Fruit fly (Drosophila melanogaster) whole organism, pupa: Measurements from ENCODE around the gene Mnn1.

Experiments
- CG10348 ChIP-seq: fragments of 200-800 bp; sonication (Bioruptor generic); IDR thresholded peaks from 2 replicates; pipeline ENCODE4 v1.3.6; 2022; ENCODE audit warnings: missing biosample characterization, missing genetic modification characterization
- CG12605 ChIP-seq: fragments of 200-800 bp; sonication (Bioruptor generic); IDR thresholded peaks from 2 replicates; pipeline ENCODE4 v1.3.6; 2022; ENCODE audit warnings: missing biosample characterization, missing genetic modification characterization
- CG13204 ChIP-seq: fragments of 200-800 bp; sonication (Bioruptor generic); optimal IDR thresholded peaks from 2 replicates; lab custom pipeline; 2018; ENCODE audit warnings: missing biosample characterization, mild to moderate bottlenecking, missing genetic modification characterization, moderate library complexity
- CG14655 ChIP-seq: fragments of 200-800 bp; sonication (Bioruptor generic); optimal IDR thresholded peaks from 3 replicates; lab custom pipeline; 2017; ENCODE audit warnings: mild to moderate bottlenecking, missing biosample characterization, missing genetic modification reagents, missing genetic modification characterization
- CG15710 ChIP-seq: fragments of 200-800 bp; sonication (Bioruptor generic); optimal IDR thresholded peaks from 2 replicates; lab custom pipeline; 2018; ENCODE audit warnings: missing biosample characterization, mild to moderate bottlenecking, missing genetic modification characterization, moderate library complexity
- CG17806 ChIP-seq: fragments of 200-800 bp; sonication (Bioruptor generic); optimal IDR thresholded peaks from 2 replicates; lab custom pipeline; 2018; ENCODE audit warnings: missing biosample characterization, mild to moderate bottlenecking, missing genetic modification characterization, moderate library complexity
- CG32121 ChIP-seq: fragments of 200-800 bp; sonication (Bioruptor generic); IDR thresholded peaks from 2 replicates; pipeline ENCODE4 v1.3.6; 2022; ENCODE audit warnings: missing biosample characterization, missing genetic modification characterization
- CG34367 ChIP-seq: fragments of 200-800 bp; sonication (Bioruptor generic); optimal IDR thresholded peaks from 2 replicates; lab custom pipeline; 2018; ENCODE audit warnings: missing biosample characterization, mild to moderate bottlenecking, missing genetic modification characterization
- CG4496 ChIP-seq: fragments of 200-800 bp; sonication (Bioruptor generic); IDR thresholded peaks from 3 replicates; pipeline ENCODE4 v1.3.6; 2022; ENCODE audit warnings: missing biosample characterization, missing genetic modification characterization
- CG8159 ChIP-seq: fragments of 200-800 bp; sonication (Bioruptor generic); optimal IDR thresholded peaks from 3 replicates; lab custom pipeline; 2018; ENCODE audit warnings: missing biosample characterization, mild to moderate bottlenecking, missing genetic modification characterization, moderate library complexity
- CG8301 ChIP-seq: fragments of 200-800 bp; sonication (Bioruptor generic); optimal IDR thresholded peaks from 2 replicates; lab custom pipeline; 2018; ENCODE audit warnings: missing biosample characterization, mild to moderate bottlenecking, missing genetic modification characterization
- CG9948 ChIP-seq: fragments of 200-800 bp; sonication (Bioruptor generic); optimal IDR thresholded peaks from 2 replicates; lab custom pipeline; 2018; ENCODE audit warnings: missing biosample characterization, mild to moderate bottlenecking, missing genetic modification characterization, moderate library complexity
- D1 ChIP-seq: fragments of 200-800 bp; sonication (Bioruptor generic); optimal IDR thresholded peaks from 2 replicates; lab custom pipeline; 2018; ENCODE audit warnings: missing biosample characterization, mild to moderate bottlenecking, missing genetic modification characterization, moderate library complexity
- EcR ChIP-seq: fragments of 200-800 bp; sonication (Bioruptor generic); optimal IDR thresholded peaks from 3 replicates; lab custom pipeline; 2019; ENCODE audit warnings: missing biosample characterization, missing genetic modification characterization, mild to moderate bottlenecking, moderate library complexity, missing genetic modification reagents
- Ets98B ChIP-seq: fragments of 200-800 bp; sonication (Bioruptor generic); IDR thresholded peaks from 2 replicates; pipeline ENCODE4 v1.3.6; 2022; ENCODE audit warnings: missing biosample characterization, missing genetic modification characterization
- Pif1A ChIP-seq: fragments of 200-800 bp; sonication (Bioruptor generic); optimal IDR thresholded peaks from 3 replicates; lab custom pipeline; 2016; ENCODE audit warnings: missing biosample characterization, missing genetic modification characterization
- Pif1B ChIP-seq: fragments of 200-800 bp; sonication (Bioruptor generic); optimal IDR thresholded peaks from 3 replicates; lab custom pipeline; 2016; ENCODE audit warnings: missing biosample characterization, missing genetic modification characterization
- Snoo ChIP-seq: fragments of 200-800 bp; sonication (Bioruptor generic); optimal IDR thresholded peaks from 3 replicates; lab custom pipeline; 2017; ENCODE audit warnings: missing biosample characterization, mild to moderate bottlenecking, missing genetic modification characterization, inconsistent platforms
- fd96Ca ChIP-seq: fragments of 200-800 bp; sonication (Bioruptor generic); IDR thresholded peaks from 3 replicates; pipeline ENCODE4 v1.3.6; 2022; ENCODE audit warnings: missing biosample characterization, missing genetic modification characterization
- gl ChIP-seq: fragments of 200-800 bp; sonication (Bioruptor generic); optimal IDR thresholded peaks from 2 replicates; lab custom pipeline; 2018; ENCODE audit warnings: missing biosample characterization, mild to moderate bottlenecking, missing genetic modification characterization
- rn ChIP-seq: fragments of 200-800 bp; sonication (Bioruptor generic); IDR thresholded peaks from 2 replicates; pipeline ENCODE4 v1.3.6; 2022; ENCODE audit warnings: missing biosample characterization, missing genetic modification characterization

Mnn1 gene

dm6 chr2L:7100830-7101229 lies 44.7 kb downstream of the Mnn1 start:
- TF ChIP-seq CG12605 (no peak), Pif1A (GFP tag; lab: Kevin White, UChicago) (peak; percentile 41), CG13204 (no peak), fd96Ca (GFP tag; lab: Robert Waterston, UW) (peak; percentile 49; the same call in 2 of the 3 replicates), CG32121 (GFP tag; lab: Robert Waterston, UW) (no peak), gl (tag; lab: Kevin White, UChicago) (no peak), Pif1B (GFP tag; lab: Kevin White, UChicago) (no peak), Snoo (tag; lab: Kevin White, UChicago) (no peak), CG17806 (peak; percentile 45), CG8301 (tag; lab: Kevin White, UChicago) (peak; percentile 33), EcR (GFP tag; lab: Kevin White, UChicago) (no peak), CG8159 (tag; lab: Kevin White, UChicago) (peak; percentile 56), Ets98B (GFP tag; lab: Robert Waterston, UW) (peak; percentile 15; the same call in 1 of the 2 replicates), CG15710 (tag; lab: Kevin White, UChicago) (peak; percentile 33), CG9948 (tag; lab: Kevin White, UChicago) (peak; percentile 8), CG14655 (GFP tag; lab: Kevin White, UChicago) (peak; percentile 54), CG4496 (GFP tag; lab: Robert Waterston, UW) (0 out of 3 replicates have a peak, but pooled peaks have one; percentile 9), D1 (tag; lab: Kevin White, UChicago) (no peak), CG34367 (tag; lab: Kevin White, UChicago) (no peak), rn (GFP tag; lab: Robert Waterston, UW) (no peak), CG10348 (GFP tag; lab: Robert Waterston, UW) (no peak)

- TF ChIP-seq gl (tag; lab: Kevin White, UChicago) (peak; percentile 33), CG34367 (tag; lab: Kevin White, UChicago) (peak; percentile 56), CG15710 (tag; lab: Kevin White, UChicago) (peak; percentile 75), CG17806 (peak; percentile 82), Snoo (tag; lab: Kevin White, UChicago) (peak; percentile 71), fd96Ca (GFP tag; lab: Robert Waterston, UW) (no peak), rn (GFP tag; lab: Robert Waterston, UW) (0 out of 2 replicates have a peak, but pooled peaks have one; percentile 23), CG14655 (GFP tag; lab: Kevin White, UChicago) (peak; percentile 70), CG8301 (tag; lab: Kevin White, UChicago) (peak; percentile 51), CG9948 (tag; lab: Kevin White, UChicago) (peak; percentile 76), CG32121 (GFP tag; lab: Robert Waterston, UW) (no peak), Pif1B (GFP tag; lab: Kevin White, UChicago) (peak; percentile 53), CG4496 (GFP tag; lab: Robert Waterston, UW) (0 out of 3 replicates have a peak, but pooled peaks have one; percentile 25), Pif1A (GFP tag; lab: Kevin White, UChicago) (peak; percentile 39), CG8159 (tag; lab: Kevin White, UChicago) (peak; percentile 84), D1 (tag; lab: Kevin White, UChicago) (no peak), EcR (GFP tag; lab: Kevin White, UChicago) (peak; percentile 79), CG13204 (peak; percentile 50), CG12605 (no peak; the same call in 1 of the 2 replicates), CG10348 (GFP tag; lab: Robert Waterston, UW) (no peak), Ets98B (GFP tag; lab: Robert Waterston, UW) (0 out of 2 replicates have a peak, but pooled peaks have one; percentile 11)
Measured at dm6 chr2L:7104195-7104971, 48.3 kb downstream of the Mnn1 start.

- TF ChIP-seq Ets98B (GFP tag; lab: Robert Waterston, UW) (no peak), CG9948 (tag; lab: Kevin White, UChicago) (no peak), CG17806 (no peak), CG8159 (tag; lab: Kevin White, UChicago) (no peak), D1 (tag; lab: Kevin White, UChicago) (no peak), EcR (GFP tag; lab: Kevin White, UChicago) (no peak), CG14655 (GFP tag; lab: Kevin White, UChicago) (no peak), rn (GFP tag; lab: Robert Waterston, UW) (no peak), CG34367 (tag; lab: Kevin White, UChicago) (no peak), CG12605 (no peak), CG4496 (GFP tag; lab: Robert Waterston, UW) (no peak), CG32121 (GFP tag; lab: Robert Waterston, UW) (no peak), gl (tag; lab: Kevin White, UChicago) (no peak)
- TF ChIP-seq, all 21 proteins: peak for 0
Measured at dm6 chr2L:7106289-7106961, 50.3 kb downstream of the Mnn1 start.

- TF ChIP-seq CG8159 (tag; lab: Kevin White, UChicago) = peak; percentile 3
- TF ChIP-seq CG14655 (GFP tag; lab: Kevin White, UChicago) = peak; percentile 29
- no peak for TF ChIP-seq CG12605
- no peak for TF ChIP-seq CG10348 (GFP tag; lab: Robert Waterston, UW)
- TF ChIP-seq Pif1A (GFP tag; lab: Kevin White, UChicago) = no peak
- TF ChIP-seq fd96Ca (GFP tag; lab: Robert Waterston, UW) = no peak
- no peak for TF ChIP-seq CG4496 (GFP tag; lab: Robert Waterston, UW)
- TF ChIP-seq CG13204 = no peak
- TF ChIP-seq CG17806 = no peak
- no peak for TF ChIP-seq Pif1B (GFP tag; lab: Kevin White, UChicago)
- no peak for TF ChIP-seq gl (tag; lab: Kevin White, UChicago)
- peak; percentile 17 for TF ChIP-seq CG15710 (tag; lab: Kevin White, UChicago)
- no peak for TF ChIP-seq D1 (tag; lab: Kevin White, UChicago)
- TF ChIP-seq, all 21 proteins: peak for 3
Measured at dm6 chr2L:7107890-7108289, 51.8 kb downstream of the Mnn1 start.
